Fruit fly (Drosophila melanogaster) whole organism, embryonic: ENCODE results near the gene UK114.

Experiments used
- Atf3 ChIP-seq: fragments of 200-800 bp; sonication (Bioruptor generic); optimal IDR thresholded peaks from 3 replicates; lab custom pipeline; 2016; ENCODE audit warnings: missing biosample characterization, missing genetic modification characterization
- Bteb2 ChIP-seq: fragments of 200-800 bp; sonication (Bioruptor generic); optimal IDR thresholded peaks from 2 replicates; lab custom pipeline; 2016; ENCODE audit warnings: missing biosample characterization, missing genetic modification characterization
- CG13296 ChIP-seq: fragments of 200-800 bp; sonication (Bioruptor generic); optimal IDR thresholded peaks from 3 replicates; lab custom pipeline; 2018; ENCODE audit warnings: missing biosample characterization, mild to moderate bottlenecking, missing genetic modification characterization
- CG13775 ChIP-seq: fragments of 200-800 bp; sonication (Bioruptor generic); optimal IDR thresholded peaks from 3 replicates; lab custom pipeline; 2017; ENCODE audit warnings: missing biosample characterization, mild to moderate bottlenecking, missing genetic modification characterization
- CG14014 ChIP-seq: fragments of 200-800 bp; sonication (Bioruptor generic); IDR thresholded peaks from 2 replicates; pipeline ENCODE4 v1.3.6; 2022; ENCODE audit warnings: missing biosample characterization, missing genetic modification characterization
- CG17361 ChIP-seq: fragments of 200-800 bp; sonication (Bioruptor generic); IDR thresholded peaks from 3 replicates; pipeline ENCODE4 v1.3.6; 2022; ENCODE audit warnings: missing biosample characterization, missing genetic modification characterization
- CG17829 ChIP-seq: fragments of 200-800 bp; optimal IDR thresholded peaks from 2 replicates; lab custom pipeline; 2019; ENCODE audit warnings: missing biosample characterization, mild to moderate bottlenecking, missing genetic modification characterization, moderate library complexity
- CG18262 ChIP-seq: fragments of 200-800 bp; optimal IDR thresholded peaks from 3 replicates; lab custom pipeline; 2019; ENCODE audit warnings: missing biosample characterization, mild to moderate bottlenecking, missing genetic modification characterization, moderate library complexity
- CG31365 ChIP-seq: fragments of 200-800 bp; sonication (Bioruptor generic); optimal IDR thresholded peaks from 2 replicates; lab custom pipeline; 2018; ENCODE audit warnings: missing biosample characterization, mild to moderate bottlenecking, missing genetic modification characterization
- CG3163 ChIP-seq: fragments of 200-800 bp; sonication (Bioruptor generic); optimal IDR thresholded peaks from 3 replicates; lab custom pipeline; 2016; ENCODE audit warnings: missing biosample characterization, missing genetic modification characterization
- CG33557 ChIP-seq: fragments of 200-800 bp; sonication (Bioruptor generic); optimal IDR thresholded peaks from 2 replicates; lab custom pipeline; 2019; ENCODE audit warnings: missing biosample characterization, mild to moderate bottlenecking, missing genetic modification characterization, moderate library complexity
- CG34224 ChIP-seq: fragments of 200-800 bp; sonication (Bioruptor generic); IDR thresholded peaks from 3 replicates; pipeline ENCODE4 v1.3.6; 2022; ENCODE audit warnings: missing biosample characterization, missing genetic modification characterization; ENCODE audit not compliant: partially characterized antibody
- CG34422 ChIP-seq: fragments of 200-800 bp; sonication (Bioruptor generic); IDR thresholded peaks from 3 replicates; pipeline ENCODE4 v1.3.6; 2022; ENCODE audit warnings: missing biosample characterization, missing genetic modification characterization
- CG4282 ChIP-seq: fragments of 200-800 bp; sonication (Bioruptor generic); optimal IDR thresholded peaks from 2 replicates; lab custom pipeline; 2016; ENCODE audit warnings: missing biosample characterization, missing genetic modification characterization
- CG7786 ChIP-seq: fragments of 200-800 bp; sonication (Bioruptor generic); optimal IDR thresholded peaks from 2 replicates; lab custom pipeline; 2016; ENCODE audit warnings: missing biosample characterization, missing genetic modification characterization
- CG7987 ChIP-seq: fragments of 200-800 bp; sonication (Bioruptor generic); optimal IDR thresholded peaks from 2 replicates; lab custom pipeline; 2018; ENCODE audit warnings: missing biosample characterization, mild to moderate bottlenecking, missing genetic modification characterization, moderate library complexity
- CG8089 ChIP-seq: fragments of 200-800 bp; sonication (Bioruptor generic); optimal IDR thresholded peaks from 3 replicates; lab custom pipeline; 2016; ENCODE audit warnings: missing biosample characterization, missing genetic modification characterization
- CG8924 ChIP-seq: fragments of 200-800 bp; optimal IDR thresholded peaks from 3 replicates; lab custom pipeline; 2019; ENCODE audit warnings: missing biosample characterization, mild to moderate bottlenecking, missing genetic modification characterization, moderate library complexity
- CG9437 ChIP-seq: fragments of 200-800 bp; sonication (Bioruptor generic); optimal IDR thresholded peaks from 2 replicates; lab custom pipeline; 2018; ENCODE audit warnings: missing biosample characterization, mild to moderate bottlenecking, missing genetic modification characterization
- CG9876 ChIP-seq: fragments of 200-800 bp; sonication (Bioruptor generic); optimal IDR thresholded peaks from 2 replicates; lab custom pipeline; 2016; ENCODE audit warnings: missing biosample characterization, missing genetic modification characterization
- CG9932 ChIP-seq: fragments of 200-800 bp; sonication (Bioruptor generic); IDR thresholded peaks from 2 replicates; pipeline ENCODE4 v1.3.6; 2022; ENCODE audit warnings: missing biosample characterization, missing genetic modification characterization
- Ets97D ChIP-seq: fragments of 200-800 bp; sonication (Bioruptor generic); optimal IDR thresholded peaks from 3 replicates; lab custom pipeline; 2016; ENCODE audit warnings: missing biosample characterization, missing genetic modification characterization
- Fer1 ChIP-seq: fragments of 200-800 bp; sonication (Bioruptor generic); optimal IDR thresholded peaks from 2 replicates; lab custom pipeline; 2017; ENCODE audit warnings: missing biosample characterization, mild to moderate bottlenecking, missing genetic modification characterization
- Neu2 ChIP-seq: fragments of 200-800 bp; sonication (Bioruptor generic); optimal IDR thresholded peaks from 3 replicates; lab custom pipeline; 2016; ENCODE audit warnings: missing biosample characterization, missing genetic modification characterization, borderline replicate concordance
- PHDP ChIP-seq: fragments of 200-800 bp; sonication (Bioruptor generic); optimal IDR thresholded peaks from 3 replicates; lab custom pipeline; 2018; ENCODE audit warnings: missing biosample characterization, mild to moderate bottlenecking, missing genetic modification characterization, moderate library complexity
- Rfx ChIP-seq: fragments of 200-800 bp; sonication (Bioruptor generic); IDR thresholded peaks from 2 replicates; pipeline ENCODE4 v1.3.6; 2022; ENCODE audit warnings: missing biosample characterization, missing genetic modification characterization
- YL-1 ChIP-seq: fragments of 200-800 bp; sonication (Bioruptor generic); optimal IDR thresholded peaks from 3 replicates; lab custom pipeline; 2017; ENCODE audit warnings: missing biosample characterization, mild to moderate bottlenecking, missing genetic modification characterization
- ash1 ChIP-seq: fragments of 200-800 bp; sonication (Bioruptor generic); optimal IDR thresholded peaks from 2 replicates; lab custom pipeline; 2018; ENCODE audit warnings: missing biosample characterization, mild to moderate bottlenecking, missing genetic modification characterization
- chinmo ChIP-seq: fragments of 200-800 bp; sonication (Bioruptor generic); IDR thresholded peaks from 4 replicates; pipeline ENCODE4 v1.3.6; 2022; ENCODE audit warnings: missing biosample characterization, missing genetic modification characterization; ENCODE audit not compliant: partially characterized antibody
- dpn ChIP-seq, 2 experiments: fragments of 200-800 bp; sonication (Bioruptor generic); optimal IDR thresholded peaks; 3 replicates each; lab custom pipeline; 2016; ENCODE audit warnings: missing biosample characterization in 2 of 2, missing genetic modification characterization in 2 of 2
- ftz-f1 ChIP-seq: fragments of 200-800 bp; sonication (Bioruptor generic); optimal IDR thresholded peaks from 2 replicates; lab custom pipeline; 2016; ENCODE audit warnings: missing biosample characterization, missing genetic modification characterization
- gcm ChIP-seq: fragments of 200-800 bp; sonication (Bioruptor generic); optimal IDR thresholded peaks from 2 replicates; lab custom pipeline; 2019; ENCODE audit warnings: missing biosample characterization, mild to moderate bottlenecking, missing genetic modification characterization, moderate library complexity
- gsb ChIP-seq: fragments of 200-800 bp; sonication (Bioruptor generic); IDR thresholded peaks from 2 replicates; pipeline ENCODE4 v1.3.6; 2022; ENCODE audit warnings: missing biosample characterization, missing genetic modification characterization
- kni ChIP-seq: fragments of 200-800 bp; sonication (Bioruptor generic); optimal IDR thresholded peaks from 3 replicates; lab custom pipeline; 2017; ENCODE audit warnings: mild to moderate bottlenecking, missing biosample characterization, missing genetic modification reagents, missing genetic modification characterization
- lab ChIP-seq: fragments of 200-800 bp; sonication (Bioruptor generic); optimal IDR thresholded peaks from 3 replicates; lab custom pipeline; 2017; ENCODE audit warnings: missing biosample characterization, missing genetic modification characterization, mild to moderate bottlenecking, moderate library complexity, missing genetic modification reagents
- mirr ChIP-seq: fragments of 200-800 bp; sonication (Bioruptor generic); optimal IDR thresholded peaks from 3 replicates; lab custom pipeline; 2018; ENCODE audit warnings: missing biosample characterization, mild to moderate bottlenecking, missing genetic modification characterization
- mld ChIP-seq: fragments of 200-800 bp; sonication (Bioruptor generic); IDR thresholded peaks from 3 replicates; pipeline ENCODE4 v1.3.6; 2022; ENCODE audit warnings: missing biosample characterization, missing genetic modification characterization; ENCODE audit not compliant: partially characterized antibody
- nom ChIP-seq: fragments of 200-800 bp; sonication (Bioruptor generic); optimal IDR thresholded peaks from 2 replicates; lab custom pipeline; 2017; ENCODE audit warnings: missing biosample characterization, missing genetic modification characterization, mild to moderate bottlenecking, moderate library complexity, missing genetic modification reagents
- oc ChIP-seq: fragments of 200-800 bp; sonication (Bioruptor generic); optimal IDR thresholded peaks from 2 replicates; lab custom pipeline; 2018; ENCODE audit warnings: missing biosample characterization, mild to moderate bottlenecking, missing genetic modification characterization, moderate library complexity
- odd ChIP-seq: fragments of 200-800 bp; sonication (Bioruptor generic); optimal IDR thresholded peaks from 2 replicates; lab custom pipeline; 2017; ENCODE audit warnings: missing biosample characterization, mild to moderate bottlenecking, missing genetic modification characterization
- otp ChIP-seq: fragments of 200-800 bp; sonication (Bioruptor generic); IDR thresholded peaks from 3 replicates; pipeline ENCODE4, ENCODE4 v1.3.6; 2022; ENCODE audit warnings: missing biosample characterization, missing genetic modification characterization
- pb ChIP-seq: fragments of 200-800 bp; sonication (Bioruptor generic); optimal IDR thresholded peaks from 3 replicates; lab custom pipeline; 2016; ENCODE audit warnings: missing biosample characterization, missing genetic modification characterization
- schlank ChIP-seq: fragments of 200-800 bp; sonication (Bioruptor generic); optimal IDR thresholded peaks from 2 replicates; lab custom pipeline; 2018; ENCODE audit warnings: missing biosample characterization, mild to moderate bottlenecking, missing genetic modification characterization
- sd ChIP-seq: fragments of 200-800 bp; sonication (Bioruptor generic); optimal IDR thresholded peaks from 3 replicates; lab custom pipeline; 2018; ENCODE audit warnings: missing biosample characterization, mild to moderate bottlenecking, missing genetic modification characterization, moderate library complexity
- sob ChIP-seq: fragments of 200-800 bp; sonication (Bioruptor generic); IDR thresholded peaks from 2 replicates; pipeline ENCODE4 v1.3.6; 2022; ENCODE audit warnings: missing biosample characterization, missing genetic modification characterization
- sr ChIP-seq: fragments of 200-800 bp; sonication (Bioruptor generic); IDR thresholded peaks from 3 replicates; pipeline ENCODE4 v1.3.6; 2022; ENCODE audit warnings: missing biosample characterization, missing genetic modification characterization
- stc ChIP-seq: fragments of 200-800 bp; sonication (Bioruptor generic); IDR thresholded peaks from 2 replicates; pipeline ENCODE4 v1.3.6; 2022; ENCODE audit warnings: missing biosample characterization, missing genetic modification characterization
- toy ChIP-seq: fragments of 200-800 bp; sonication (Bioruptor generic); IDR thresholded peaks from 2 replicates; pipeline ENCODE4 v1.3.6; 2022; ENCODE audit warnings: missing biosample characterization, missing genetic modification characterization
- trem ChIP-seq: fragments of 200-800 bp; optimal IDR thresholded peaks from 3 replicates; lab custom pipeline; 2019; ENCODE audit warnings: missing biosample characterization, mild to moderate bottlenecking, missing genetic modification characterization, moderate library complexity
- unc-4 ChIP-seq: fragments of 200-800 bp; sonication (Bioruptor generic); IDR thresholded peaks from 2 replicates; pipeline ENCODE4 v1.3.6; 2022; ENCODE audit warnings: missing biosample characterization, missing genetic modification characterization; ENCODE audit not compliant: partially characterized antibody

Gene UK114

DNA sequence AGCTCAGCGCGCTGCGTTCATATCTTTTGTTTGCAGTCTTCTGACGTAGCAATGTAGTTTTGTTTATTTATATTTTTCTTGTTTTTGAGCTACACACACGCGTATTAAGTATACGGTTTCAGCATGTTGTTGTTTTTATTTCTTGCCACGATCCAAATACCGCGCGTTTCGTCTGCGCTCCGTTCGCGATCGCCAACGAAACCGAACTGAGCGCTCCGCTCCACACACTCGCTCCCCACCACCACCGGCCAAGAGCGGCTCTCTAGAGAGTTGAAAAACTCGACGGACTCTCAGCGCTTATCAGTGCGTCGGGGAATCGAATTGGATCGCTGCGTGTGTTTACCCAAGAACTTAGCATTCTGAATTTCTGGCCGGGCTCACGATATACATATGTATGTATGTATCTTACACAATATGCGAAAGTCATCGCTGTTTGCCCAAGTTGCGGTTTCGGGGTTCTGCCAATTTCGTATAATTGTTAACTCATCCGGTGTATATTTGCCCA, 10.4 kb downstream of the UK114 start, which contains the start of gene yuri (continued):
- no peak for TF ChIP-seq ash1 (GFP tag; lab: Kevin White, UChicago)
- peak; percentile 76 for TF ChIP-seq CG8924
- no peak for TF ChIP-seq toy (GFP tag; lab: Robert Waterston, UW)
- peak; percentile 70 for TF ChIP-seq sd
- peak; percentile 77; the same call in 1 of the 2 replicates for TF ChIP-seq sob (GFP tag; lab: Robert Waterston, UW)
- TF ChIP-seq schlank (tag; lab: Kevin White, UChicago) = peak; percentile 41
- peak; percentile 54 for TF ChIP-seq unc-4 (GFP tag; lab: Robert Waterston, UW)
- no peak for TF ChIP-seq CG9876 (GFP tag; lab: Kevin White, UChicago)
- peak; percentile 11 for TF ChIP-seq Ets97D (GFP tag; lab: Kevin White, UChicago)
- TF ChIP-seq CG33557 (GFP tag; lab: Kevin White, UChicago) = peak; percentile 31
- no peak for TF ChIP-seq Atf3 (GFP tag; lab: Kevin White, UChicago)
- peak; percentile 18 for TF ChIP-seq YL-1 (GFP tag; lab: Kevin White, UChicago)
- TF ChIP-seq CG14014 (GFP tag; lab: Robert Waterston, UW) = peak; percentile 51; the same call in 1 of the 2 replicates
- TF ChIP-seq oc (tag; lab: Kevin White, UChicago) = peak; percentile 31
- TF ChIP-seq nom (GFP tag; lab: Kevin White, UChicago) = peak; percentile 86
- peak; percentile 40 for TF ChIP-seq trem (tag; lab: Kevin White, UChicago)
- no peak for TF ChIP-seq CG4282
- TF ChIP-seq sr (GFP tag; lab: Robert Waterston, UW) = no peak
- TF ChIP-seq CG34422 (GFP tag; lab: Robert Waterston, UW) = peak; percentile 73; the same call in 1 of the 3 replicates
- peak; percentile 47; the same call in 1 of the 2 replicates for TF ChIP-seq Rfx
- TF ChIP-seq CG7786 (GFP tag; lab: Kevin White, UChicago) = peak; percentile 16
- TF ChIP-seq mld (GFP tag; lab: Robert Waterston, UW) = 0 out of 3 replicates have a peak, but pooled peaks have one; percentile 18
- peak; percentile 51 for TF ChIP-seq CG31365 (tag; lab: Kevin White, UChicago)
- peak; percentile 72; the same call in 2 of the 3 replicates for TF ChIP-seq otp
- peak; percentile 19 for TF ChIP-seq Bteb2
- no peak for TF ChIP-seq Neu2 (GFP tag; lab: Kevin White, UChicago)
- TF ChIP-seq CG13296 (GFP tag; lab: Kevin White, UChicago) = peak; percentile 63
- no peak for TF ChIP-seq CG17361
- TF ChIP-seq CG3163 (GFP tag; lab: Kevin White, UChicago) = no peak
- TF ChIP-seq odd = peak; percentile 48
- TF ChIP-seq ftz-f1 (GFP tag; lab: Kevin White, UChicago) = peak; percentile 62
- peak; percentile 4 for TF ChIP-seq CG18262 (tag; lab: Kevin White, UChicago)
- peak; percentile 46 for TF ChIP-seq CG7987
- TF ChIP-seq mirr (GFP tag; lab: Kevin White, UChicago) = peak; percentile 71
- TF ChIP-seq kni = peak; percentile 79
- peak; percentile 72 for TF ChIP-seq Fer1 (GFP tag; lab: Kevin White, UChicago)
- peak; percentile 71 for TF ChIP-seq lab (GFP tag; lab: Kevin White, UChicago)
- no peak for TF ChIP-seq CG8089 (GFP tag; lab: Kevin White, UChicago)
- no peak for TF ChIP-seq CG9437 (GFP tag; lab: Kevin White, UChicago)
- TF ChIP-seq CG34224 (GFP tag; lab: Robert Waterston, UW) = peak; percentile 67; the same call in 2 of the 3 replicates
- peak; percentile 67 for TF ChIP-seq PHDP (tag; lab: Kevin White, UChicago)
- TF ChIP-seq CG13775 (GFP tag; lab: Kevin White, UChicago) = peak; percentile 5
- peak; percentile 54 for TF ChIP-seq gcm
- no peak for TF ChIP-seq gsb (GFP tag; lab: Robert Waterston, UW)
- peak; percentile 38 for TF ChIP-seq pb (GFP tag; lab: Kevin White, UChicago)
- TF ChIP-seq chinmo (GFP tag; lab: Robert Waterston, UW) = peak; percentile 95
- TF ChIP-seq CG9932 (GFP tag; lab: Robert Waterston, UW) = no peak
- peak; percentile 44 for TF ChIP-seq CG17829 (tag; lab: Kevin White, UChicago)
- peak; percentile 31; the same call in 1 of the 2 replicates for TF ChIP-seq stc (GFP tag; lab: Robert Waterston, UW)
- TF ChIP-seq dpn (GFP tag; optimal IDR thresholded peaks at IDR 0.05; lab: Kevin White, UChicago) = no peak
